Worm (Caenorhabditis elegans) whole organism, L4 larva: ENCODE measurements around the gene lin-24.

Experiments
- F10B5.3 ChIP-seq: sonication (generic microtip); optimal IDR thresholded peaks from 2 replicates; lab custom pipeline; 2016; ENCODE audit warnings: mild to moderate bottlenecking, missing genetic modification characterization, missing compliant biosample characterization
- fos-1 ChIP-seq: fragments of 150-350 bp; optimal IDR thresholded peaks from 2 replicates; lab custom pipeline; 2014; ENCODE audit warnings: missing biosample characterization, missing genetic modification characterization
- lir-3 ChIP-seq: sonication (generic microtip); optimal IDR thresholded peaks from 2 replicates; lab custom pipeline; 2016; ENCODE audit warnings: mild to moderate bottlenecking, missing genetic modification characterization, missing compliant biosample characterization
- mdl-1 ChIP-seq, 2 experiments: fragments of 150-350 bp in 1 of 2; sonication (generic microtip) in 1 of 2; optimal IDR thresholded peaks; 2 replicates each; lab custom pipeline; 2014 to 2017; ENCODE audit warnings: missing biosample characterization in 2 of 2, missing genetic modification characterization in 2 of 2
- nhr-77 ChIP-seq: fragments of 150-350 bp; optimal IDR thresholded peaks from 2 replicates; lab custom pipeline; 2014; ENCODE audit warnings: missing biosample characterization, missing genetic modification characterization
- skn-1 ChIP-seq: fragments of 150-350 bp; optimal IDR thresholded peaks from 2 replicates; lab custom pipeline; 2014; ENCODE audit warnings: missing biosample characterization, missing genetic modification characterization

DNA sequence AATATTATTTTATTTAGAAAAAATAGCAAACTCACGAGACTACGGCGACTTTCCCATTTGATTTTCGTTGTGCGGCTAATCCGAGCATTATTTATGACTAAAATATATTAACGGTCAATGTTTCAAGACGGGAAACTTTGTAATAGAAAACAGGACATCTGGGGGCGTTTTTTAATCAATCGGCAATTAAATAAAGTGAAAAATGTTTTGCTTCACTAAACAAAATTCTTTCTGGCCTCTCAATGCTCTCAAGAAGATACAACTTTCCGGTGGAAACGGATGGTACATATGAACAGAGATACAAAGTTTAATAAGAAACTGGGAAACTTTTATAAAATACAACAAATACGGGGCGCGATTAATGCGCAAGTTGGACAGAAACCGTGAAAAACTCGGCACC, 21.6 kb downstream of the lin-24 start, which contains the start of gene B0001.2:
- no peak for TF ChIP-seq nhr-77 (tag; lab: Kevin White, UChicago)
- TF ChIP-seq lir-3 (tag; lab: Kevin White, UChicago) = no peak
- TF ChIP-seq fos-1 (tag; lab: Kevin White, UChicago) = no peak
- TF ChIP-seq mdl-1 (tag; optimal IDR thresholded peaks at IDR 0.05; lab: Kevin White, UChicago) = no peak
- TF ChIP-seq skn-1 (tag; lab: Kevin White, UChicago) = no peak
- no peak for TF ChIP-seq F10B5.3 (tag; lab: Kevin White, UChicago)
